Fruit fly (Drosophila melanogaster) whole organism, embryonic: Measurements from ENCODE around the gene kud.

Source experiments
- Abd-B ChIP-seq: fragments of 200-800 bp; sonication (Bioruptor generic); optimal IDR thresholded peaks from 2 replicates; lab custom pipeline; 2018; ENCODE audit warnings: missing biosample characterization, mild to moderate bottlenecking, missing genetic modification characterization, moderate library complexity
- BEAF-32 ChIP-seq: fragments of 200-800 bp; sonication (Bioruptor generic); optimal IDR thresholded peaks from 3 replicates; lab custom pipeline; 2017; ENCODE audit warnings: missing biosample characterization, missing genetic modification characterization, mild to moderate bottlenecking, moderate library complexity, missing genetic modification reagents
- Bgb ChIP-seq: fragments of 200-800 bp; sonication (Bioruptor generic); IDR thresholded peaks from 2 replicates; pipeline ENCODE4 v1.3.6; 2022; ENCODE audit warnings: missing biosample characterization, missing genetic modification characterization; ENCODE audit not compliant: partially characterized antibody
- CG10267 ChIP-seq: fragments of 200-800 bp; sonication (Bioruptor generic); optimal IDR thresholded peaks from 2 replicates; lab custom pipeline; 2018; ENCODE audit warnings: missing biosample characterization, mild to moderate bottlenecking, missing genetic modification characterization, moderate library complexity
- CG10959 ChIP-seq: fragments of 200-800 bp; sonication (Bioruptor generic); IDR thresholded peaks from 2 replicates; pipeline ENCODE4 v1.3.6; 2022; ENCODE audit warnings: missing biosample characterization, missing genetic modification characterization
- CG11560 ChIP-seq: fragments of 200-800 bp; sonication (Bioruptor generic); IDR thresholded peaks from 3 replicates; pipeline ENCODE4 v1.3.6; 2022; ENCODE audit warnings: missing biosample characterization, missing genetic modification characterization
- CG11695 ChIP-seq: fragments of 200-800 bp; sonication (Bioruptor generic); IDR thresholded peaks from 3 replicates; pipeline ENCODE4 v1.3.6; 2022; ENCODE audit warnings: missing biosample characterization, missing genetic modification characterization
- CG13296 ChIP-seq: fragments of 200-800 bp; sonication (Bioruptor generic); optimal IDR thresholded peaks from 3 replicates; lab custom pipeline; 2018; ENCODE audit warnings: missing biosample characterization, mild to moderate bottlenecking, missing genetic modification characterization
- CG14860 ChIP-seq: fragments of 200-800 bp; sonication (Bioruptor generic); IDR thresholded peaks from 3 replicates; pipeline ENCODE4 v1.3.6; 2022; ENCODE audit warnings: missing biosample characterization, missing genetic modification characterization; ENCODE audit not compliant: partially characterized antibody
- CG14965 ChIP-seq: fragments of 200-800 bp; sonication (Bioruptor generic); optimal IDR thresholded peaks from 2 replicates; lab custom pipeline; 2016; ENCODE audit warnings: missing biosample characterization, missing genetic modification characterization, borderline replicate concordance
- CG16813 ChIP-seq: fragments of 200-800 bp; sonication (Bioruptor generic); IDR thresholded peaks from 3 replicates; pipeline ENCODE4 v1.3.6; 2022; ENCODE audit warnings: missing biosample characterization, missing genetic modification characterization; ENCODE audit not compliant: partially characterized antibody
- CG17361 ChIP-seq: fragments of 200-800 bp; sonication (Bioruptor generic); IDR thresholded peaks from 3 replicates; pipeline ENCODE4 v1.3.6; 2022; ENCODE audit warnings: missing biosample characterization, missing genetic modification characterization
- CG17802 ChIP-seq: fragments of 200-800 bp; sonication (Bioruptor generic); optimal IDR thresholded peaks from 2 replicates; lab custom pipeline; 2018; ENCODE audit warnings: missing biosample characterization, mild to moderate bottlenecking, missing genetic modification characterization, moderate library complexity
- CG2712 ChIP-seq: fragments of 200-800 bp; optimal IDR thresholded peaks from 3 replicates; lab custom pipeline; 2019; ENCODE audit warnings: missing biosample characterization, mild to moderate bottlenecking, missing genetic modification characterization, moderate library complexity
- CG3726 ChIP-seq: fragments of 200-800 bp; sonication (Bioruptor generic); IDR thresholded peaks from 3 replicates; pipeline ENCODE4, ENCODE4 v1.3.6; 2022; ENCODE audit warnings: missing biosample characterization, missing genetic modification characterization
- CG43689 ChIP-seq: fragments of 200-800 bp; sonication (Bioruptor generic); IDR thresholded peaks from 2 replicates; pipeline ENCODE4 v1.3.6; 2022; ENCODE audit warnings: missing biosample characterization, missing genetic modification characterization
- CG4617 ChIP-seq: fragments of 200-800 bp; sonication (Bioruptor generic); optimal IDR thresholded peaks from 3 replicates; lab custom pipeline; 2016; ENCODE audit warnings: missing biosample characterization, missing genetic modification characterization, borderline replicate concordance
- CG7271 ChIP-seq: fragments of 200-800 bp; sonication (Bioruptor generic); optimal IDR thresholded peaks from 2 replicates; lab custom pipeline; 2018; ENCODE audit warnings: missing biosample characterization, mild to moderate bottlenecking, missing genetic modification characterization, moderate library complexity
- CG8765 ChIP-seq: fragments of 200-800 bp; sonication (Bioruptor generic); IDR thresholded peaks from 2 replicates; pipeline ENCODE4 v1.3.6; 2022; ENCODE audit warnings: missing biosample characterization, missing genetic modification characterization
- CG8924 ChIP-seq: fragments of 200-800 bp; optimal IDR thresholded peaks from 3 replicates; lab custom pipeline; 2019; ENCODE audit warnings: missing biosample characterization, mild to moderate bottlenecking, missing genetic modification characterization, moderate library complexity
- CG9215 ChIP-seq: fragments of 200-800 bp; sonication (Bioruptor generic); IDR thresholded peaks from 2 replicates; pipeline ENCODE4 v1.3.6; 2022; ENCODE audit warnings: missing biosample characterization, missing genetic modification characterization
- CG9797 ChIP-seq: fragments of 200-800 bp; sonication (Bioruptor generic); optimal IDR thresholded peaks from 3 replicates; lab custom pipeline; 2018; ENCODE audit warnings: missing biosample characterization, mild to moderate bottlenecking, missing genetic modification characterization
- Chrac-16 ChIP-seq: fragments of 200-800 bp; sonication (Bioruptor generic); optimal IDR thresholded peaks from 3 replicates; lab custom pipeline; 2016; ENCODE audit warnings: missing biosample characterization, missing genetic modification characterization
- Dek ChIP-seq: fragments of 200-800 bp; sonication (Bioruptor generic); optimal IDR thresholded peaks from 3 replicates; lab custom pipeline; 2019; ENCODE audit warnings: missing biosample characterization, mild to moderate bottlenecking, missing genetic modification characterization, moderate library complexity
- Dll ChIP-seq: fragments of 200-800 bp; sonication (Bioruptor generic); IDR thresholded peaks from 4 replicates; pipeline ENCODE4 v1.3.6; 2022; ENCODE audit warnings: missing biosample characterization, missing genetic modification characterization; ENCODE audit not compliant: partially characterized antibody
- Drgx ChIP-seq: fragments of 200-800 bp; sonication (Bioruptor generic); IDR thresholded peaks from 2 replicates; pipeline ENCODE4 v1.3.6; 2022; ENCODE audit warnings: missing biosample characterization, missing genetic modification characterization
- Ets97D ChIP-seq: fragments of 200-800 bp; sonication (Bioruptor generic); optimal IDR thresholded peaks from 3 replicates; lab custom pipeline; 2016; ENCODE audit warnings: missing biosample characterization, missing genetic modification characterization
- GATAe ChIP-seq: fragments of 200-800 bp; sonication (Bioruptor generic); conservative IDR thresholded peaks from 2 replicates; pipeline ENCODE4 v1.3.6; 2022; ENCODE audit warnings: missing biosample characterization, missing genetic modification characterization
- H15 ChIP-seq: fragments of 200-800 bp; sonication (Bioruptor generic); IDR thresholded peaks from 3 replicates; pipeline ENCODE4 v1.3.6; 2022; ENCODE audit warnings: missing biosample characterization, missing genetic modification characterization
- HLH54F ChIP-seq: fragments of 200-800 bp; sonication (Bioruptor generic); optimal IDR thresholded peaks from 3 replicates; lab custom pipeline; 2016; ENCODE audit warnings: missing biosample characterization, missing genetic modification characterization
- Med ChIP-seq: fragments of 200-800 bp; sonication (Bioruptor generic); peaks from one replicate; lab custom pipeline; 2016; ENCODE audit warnings: missing biosample characterization, missing genetic modification characterization, mild to moderate bottlenecking, inconsistent platforms, moderate library complexity
- Scr ChIP-seq: fragments of 200-800 bp; sonication (Bioruptor generic); IDR thresholded peaks from 2 replicates; pipeline ENCODE4 v1.3.6; 2022; ENCODE audit warnings: missing biosample characterization, missing genetic modification characterization; ENCODE audit not compliant: partially characterized antibody
- ab ChIP-seq: fragments of 200-800 bp; sonication (Bioruptor generic); optimal IDR thresholded peaks from 2 replicates; lab custom pipeline; 2016; ENCODE audit warnings: missing biosample characterization, missing genetic modification characterization
- br ChIP-seq: fragments of >200 bp; optimal IDR thresholded peaks from 2 replicates; lab custom pipeline; 2017
- cato ChIP-seq: fragments of 200-800 bp; sonication (Bioruptor generic); optimal IDR thresholded peaks from 2 replicates; lab custom pipeline; 2016; ENCODE audit warnings: missing biosample characterization, missing genetic modification characterization, borderline replicate concordance
- chm ChIP-seq: fragments of 200-800 bp; sonication (Bioruptor generic); IDR thresholded peaks from 2 replicates; pipeline ENCODE4 v1.3.6; 2022; ENCODE audit warnings: missing biosample characterization, missing genetic modification characterization
- en ChIP-seq: fragments of 200-800 bp; sonication (Bioruptor generic); optimal IDR thresholded peaks from 2 replicates; lab custom pipeline; 2016; ENCODE audit warnings: missing biosample characterization, missing genetic modification characterization
- eve ChIP-seq, 2 experiments: fragments of >200 bp; optimal IDR thresholded peaks; 2 replicates each; lab custom pipeline; 2017; ENCODE audit warnings: missing biosample characterization in 2 of 2, missing genetic modification characterization in 2 of 2
- fd96Cb ChIP-seq: fragments of 200-800 bp; sonication (Bioruptor generic); optimal IDR thresholded peaks from 2 replicates; lab custom pipeline; 2018; ENCODE audit warnings: missing biosample characterization, mild to moderate bottlenecking, missing genetic modification characterization, moderate library complexity
- kay ChIP-seq: fragments of 200-800 bp; sonication (Bioruptor generic); optimal IDR thresholded peaks from 2 replicates; lab custom pipeline; 2016; ENCODE audit warnings: missing biosample characterization, missing genetic modification characterization
- knrl ChIP-seq: fragments of 200-800 bp; sonication (Bioruptor generic); IDR thresholded peaks from 3 replicates; pipeline ENCODE4 v1.3.6; 2022; ENCODE audit warnings: missing biosample characterization, missing genetic modification characterization; ENCODE audit not compliant: partially characterized antibody
- lbe ChIP-seq: fragments of 200-800 bp; sonication (Bioruptor generic); optimal IDR thresholded peaks from 2 replicates; lab custom pipeline; 2016; ENCODE audit warnings: missing biosample characterization, mild to moderate bottlenecking, missing genetic modification characterization
- lmd ChIP-seq: fragments of 200-800 bp; sonication (Bioruptor generic); IDR thresholded peaks from 2 replicates; pipeline ENCODE4 v1.3.6; 2022; ENCODE audit warnings: missing biosample characterization, missing genetic modification characterization
- nerfin-2 ChIP-seq: fragments of 200-800 bp; sonication (Bioruptor generic); IDR thresholded peaks from 2 replicates; pipeline ENCODE4 v1.3.6; 2022; ENCODE audit warnings: missing biosample characterization, missing genetic modification characterization; ENCODE audit not compliant: partially characterized antibody
- nmo ChIP-seq: fragments of 200-800 bp; sonication (Bioruptor generic); optimal IDR thresholded peaks from 2 replicates; lab custom pipeline; 2018; ENCODE audit warnings: missing biosample characterization, mild to moderate bottlenecking, missing genetic modification characterization, moderate library complexity
- oc ChIP-seq: fragments of 200-800 bp; sonication (Bioruptor generic); optimal IDR thresholded peaks from 2 replicates; lab custom pipeline; 2018; ENCODE audit warnings: missing biosample characterization, mild to moderate bottlenecking, missing genetic modification characterization, moderate library complexity
- pita ChIP-seq: fragments of 200-800 bp; sonication (Bioruptor generic); optimal IDR thresholded peaks from 2 replicates; lab custom pipeline; 2017; ENCODE audit warnings: missing biosample characterization, mild to moderate bottlenecking, missing genetic modification characterization
- sens ChIP-seq: fragments of 200-800 bp; sonication (Bioruptor generic); peaks from one replicate; lab custom pipeline; 2016; ENCODE audit warnings: missing biosample characterization, missing genetic modification characterization
- sob ChIP-seq: fragments of 200-800 bp; sonication (Bioruptor generic); IDR thresholded peaks from 2 replicates; pipeline ENCODE4 v1.3.6; 2022; ENCODE audit warnings: missing biosample characterization, missing genetic modification characterization
- stwl ChIP-seq: fragments of 200-800 bp; sonication (Bioruptor generic); optimal IDR thresholded peaks from 3 replicates; lab custom pipeline; 2018; ENCODE audit warnings: missing biosample characterization, mild to moderate bottlenecking, missing genetic modification characterization, moderate library complexity
- trem ChIP-seq: fragments of 200-800 bp; optimal IDR thresholded peaks from 3 replicates; lab custom pipeline; 2019; ENCODE audit warnings: missing biosample characterization, mild to moderate bottlenecking, missing genetic modification characterization, moderate library complexity
- wor ChIP-seq: fragments of 200-800 bp; sonication (Bioruptor generic); IDR thresholded peaks from 2 replicates; pipeline ENCODE4 v1.3.6; 2022; ENCODE audit warnings: missing biosample characterization, missing genetic modification characterization
- z ChIP-seq: fragments of 200-800 bp; sonication (Bioruptor generic); IDR thresholded peaks from 3 replicates; pipeline ENCODE4 v1.3.6; 2022; ENCODE audit warnings: missing biosample characterization, missing genetic modification characterization

Gene kud

dm6 chr3L:16842087-16842567 lies 2.7 kb downstream of the kud start, which contains the start of gene TSG101 (continued):
- peak; percentile 1 for TF ChIP-seq Dek
- peak; percentile 61 for TF ChIP-seq Scr (GFP tag; lab: Robert Waterston, UW)
- TF ChIP-seq CG11695 (GFP tag; lab: Robert Waterston, UW) = no peak
- no peak for TF ChIP-seq CG9215 (GFP tag; lab: Robert Waterston, UW)
- TF ChIP-seq Drgx (GFP tag; lab: Robert Waterston, UW) = no peak
- peak; percentile 79 for TF ChIP-seq CG9797
- TF ChIP-seq trem = peak; percentile 41
- TF ChIP-seq H15 (GFP tag; lab: Robert Waterston, UW) = no peak
- TF ChIP-seq chm (GFP tag; lab: Robert Waterston, UW) = no peak
- no peak for TF ChIP-seq sob (GFP tag; lab: Robert Waterston, UW)
- TF ChIP-seq kay (GFP tag; lab: Kevin White, UChicago) = peak; percentile 58
- TF ChIP-seq Dll = peak; percentile 42; the same call in 1 of the 4 replicates
- peak; percentile 66 for TF ChIP-seq stwl (tag; lab: Kevin White, UChicago)
- TF ChIP-seq CG7271 = no peak
- no peak for TF ChIP-seq CG3726 (GFP tag; lab: Robert Waterston, UW)
- peak; percentile 66 for TF ChIP-seq BEAF-32 (GFP tag; lab: Kevin White, UChicago)
- peak; percentile 77 for TF ChIP-seq sens (GFP tag; lab: Kevin White, UChicago)
- TF ChIP-seq CG10267 (tag; lab: Kevin White, UChicago) = peak; percentile 25
- TF ChIP-seq CG13296 = no peak
- peak; percentile 27 for TF ChIP-seq Ets97D (GFP tag; lab: Kevin White, UChicago)
- no peak for TF ChIP-seq fd96Cb
- peak; percentile 51 for TF ChIP-seq CG16813 (GFP tag; lab: Robert Waterston, UW)
- 0 out of 3 replicates have a peak, but pooled peaks have one; percentile 21 for TF ChIP-seq CG14860
- TF ChIP-seq cato (GFP tag; lab: Kevin White, UChicago) = no peak
- TF ChIP-seq CG17802 = peak; percentile 17
- TF ChIP-seq wor (GFP tag; lab: Robert Waterston, UW) = no peak
- TF ChIP-seq z (GFP tag; lab: Robert Waterston, UW) = no peak
- TF ChIP-seq lbe (GFP tag; lab: Kevin White, UChicago) = no peak
- peak; percentile 66 for TF ChIP-seq knrl (GFP tag; lab: Robert Waterston, UW)
- TF ChIP-seq nmo = peak; percentile 47
- peak; percentile 4 for TF ChIP-seq CG8924 (tag; lab: Kevin White, UChicago)
- TF ChIP-seq CG4617 (GFP tag; lab: Kevin White, UChicago) = peak; percentile 66
- TF ChIP-seq oc (tag; lab: Kevin White, UChicago) = no peak
- TF ChIP-seq CG2712 = peak; percentile 38
- no peak for TF ChIP-seq ab (GFP tag; lab: Kevin White, UChicago)
- peak; percentile 43; the same call in 2 of the 3 replicates for TF ChIP-seq CG17361
- TF ChIP-seq Med (GFP tag; lab: Kevin White, UChicago) = peak; percentile 41

dm6 chr3L:16840540-16840939 lies 4.3 kb downstream of the kud start:
- no peak for TF ChIP-seq pita
- TF ChIP-seq CG10959 = no peak
- no peak for TF ChIP-seq Bgb (GFP tag; lab: Robert Waterston, UW)
- no peak for TF ChIP-seq CG14965 (GFP tag; lab: Kevin White, UChicago)
- TF ChIP-seq CG43689 (GFP tag; lab: Robert Waterston, UW) = no peak
- TF ChIP-seq Chrac-16 = no peak
- no peak for TF ChIP-seq trem
- TF ChIP-seq en (GFP tag; lab: Kevin White, UChicago) = no peak
- TF ChIP-seq br (lab: Kevin White, UChicago) = no peak
- TF ChIP-seq lmd (GFP tag; lab: Robert Waterston, UW) = no peak; the same call in 1 of the 2 replicates
- TF ChIP-seq nerfin-2 (GFP tag; lab: Robert Waterston, UW) = no peak
- no peak for TF ChIP-seq HLH54F (GFP tag; lab: Kevin White, UChicago)
- TF ChIP-seq GATAe (GFP tag; lab: Robert Waterston, UW) = no peak
- peak; percentile 30 for TF ChIP-seq Abd-B (GFP tag; lab: Kevin White, UChicago)
- TF ChIP-seq CG11560 (tag; lab: Robert Waterston, UW) = no peak
- TF ChIP-seq eve (GFP tag; optimal IDR thresholded peaks at IDR 0.05; lab: Kevin White, UChicago) = no peak
- no peak for TF ChIP-seq CG8765 (GFP tag; lab: Robert Waterston, UW)
